Fruit fly (Drosophila melanogaster): ENCODE results near the gene CG17261.

Gene CG17261

DNA sequence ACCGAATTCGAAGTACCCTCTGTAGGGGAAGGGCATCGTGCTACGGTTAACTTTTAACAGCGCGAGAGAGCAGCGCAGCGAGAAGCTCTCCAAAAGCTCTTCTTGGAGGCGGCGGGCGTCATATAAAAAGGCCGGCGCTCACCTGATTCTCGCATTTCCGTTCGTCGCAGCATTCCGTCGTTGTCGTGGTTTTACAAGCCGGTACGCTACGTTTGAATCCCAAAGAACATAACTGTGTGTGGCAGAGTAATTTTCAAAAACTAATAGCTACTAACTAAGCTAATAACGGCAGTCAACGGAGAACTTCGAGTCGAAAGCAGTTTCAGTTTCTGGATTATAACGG is 14.1 kb downstream of the CG17261 start, which contains the start of gene FASN1 (continued):
- 0 out of 2 replicates have a peak, but pooled peaks have one; percentile 11 for TF ChIP-seq CG32767 (GFP tag; IDR thresholded peaks at IDR 0.05)
- no peak for TF ChIP-seq CG1233 (GFP tag; optimal IDR thresholded peaks at IDR 0.05)
- TF ChIP-seq slou (GFP tag; optimal IDR thresholded peaks at IDR 0.05): no peak
- TF ChIP-seq tgo (GFP tag; IDR thresholded peaks at IDR 0.05): peak; percentile 39; the same call in 1 of the 3 replicates
- peak; percentile 31; the same call in 1 of the 2 replicates for TF ChIP-seq MBD-R2 (GFP tag; IDR thresholded peaks at IDR 0.05)
- TF ChIP-seq Rx (GFP tag; IDR thresholded peaks at IDR 0.05): no peak
- TF ChIP-seq CG34224 (GFP tag; IDR thresholded peaks at IDR 0.05; ENCODE audit: partially characterized antibody): no peak
- TF ChIP-seq CG10274 (GFP tag; optimal IDR thresholded peaks at IDR 0.05): no peak
- TF ChIP-seq hbn (GFP tag; IDR thresholded peaks at IDR 0.05; ENCODE audit: partially characterized antibody): no peak
- no peak for TF ChIP-seq CG3995 (GFP tag; optimal IDR thresholded peaks at IDR 0.05)
- no peak for TF ChIP-seq Dip2 (GFP tag; IDR thresholded peaks at IDR 0.05)
- no peak for TF ChIP-seq CG13123 (GFP tag; optimal IDR thresholded peaks at IDR 0.05)
- TF ChIP-seq Bteb2 (GFP tag; optimal IDR thresholded peaks at IDR 0.05): no peak
- TF ChIP-seq CG7556 (GFP tag; optimal IDR thresholded peaks at IDR 0.05): no peak
- TF ChIP-seq CG4282 (GFP tag; optimal IDR thresholded peaks at IDR 0.05): peak; percentile 1
- no peak for TF ChIP-seq cad (GFP tag; optimal IDR thresholded peaks at IDR 0.05)
- TF ChIP-seq Elba2 (GFP tag; optimal IDR thresholded peaks at IDR 0.05): no peak
- no peak for TF ChIP-seq gcm (GFP tag; optimal IDR thresholded peaks at IDR 0.05)
- TF ChIP-seq Hsf (GFP tag; optimal IDR thresholded peaks at IDR 0.05): no peak
- no peak; the same call in 1 of the 2 replicates for TF ChIP-seq CG9932 (GFP tag; IDR thresholded peaks at IDR 0.05)
- TF ChIP-seq Atf-2 (GFP tag; optimal IDR thresholded peaks at IDR 0.05): no peak
- no peak for TF ChIP-seq CG33213 (GFP tag; optimal IDR thresholded peaks at IDR 0.05)
- peak; percentile 45; the same call in 1 of the 2 replicates for TF ChIP-seq tna (GFP tag; IDR thresholded peaks at IDR 0.05; ENCODE audit: partially characterized antibody)
- TF ChIP-seq CG12659 (GFP tag; optimal IDR thresholded peaks at IDR 0.05): no peak
- TF ChIP-seq HHEX (GFP tag; optimal IDR thresholded peaks at IDR 0.05): peak; percentile 14
- TF ChIP-seq tin (GFP tag; optimal IDR thresholded peaks at IDR 0.05): no peak
- TF ChIP-seq Adf1 (GFP tag; IDR thresholded peaks at IDR 0.05): peak; percentile 37; the same call in 1 of the 2 replicates
- TF ChIP-seq Hr78 (GFP tag; optimal IDR thresholded peaks at IDR 0.05): no peak
- TF ChIP-seq disco-r (GFP tag; optimal IDR thresholded peaks at IDR 0.05): no peak
- no peak for TF ChIP-seq pum (GFP tag; optimal IDR thresholded peaks at IDR 0.05)
- TF ChIP-seq CG11456 (GFP tag; IDR thresholded peaks at IDR 0.05): 0 out of 3 replicates have a peak, but pooled peaks have one; percentile 40
- no peak for TF ChIP-seq CG2889 (GFP tag; IDR thresholded peaks at IDR 0.05)
- TF ChIP-seq unc-4 (GFP tag; IDR thresholded peaks at IDR 0.05; ENCODE audit: partially characterized antibody): 0 out of 2 replicates have a peak, but pooled peaks have one; percentile 24
- TF ChIP-seq Dad (GFP tag; optimal IDR thresholded peaks at IDR 0.05): peak; percentile 0
- no peak for TF ChIP-seq stwl (tag; optimal IDR thresholded peaks at IDR 0.05)
- no peak for TF ChIP-seq CG10654 (GFP tag; optimal IDR thresholded peaks at IDR 0.05)
- TF ChIP-seq CG1602 (GFP tag; optimal IDR thresholded peaks at IDR 0.05): no peak
- no peak for TF ChIP-seq Dp (GFP tag; optimal IDR thresholded peaks at IDR 0.05)
- peak; percentile 38; the same call in 1 of the 3 replicates for TF ChIP-seq sr (GFP tag; IDR thresholded peaks at IDR 0.05)
- no peak for TF ChIP-seq YL-1 (GFP tag; optimal IDR thresholded peaks at IDR 0.05)
- peak; percentile 43 for TF ChIP-seq sens (GFP tag)
- no peak for TF ChIP-seq CG16813 (GFP tag; IDR thresholded peaks at IDR 0.05; ENCODE audit: partially characterized antibody)
- no peak for TF ChIP-seq CG6683 (GFP tag; optimal IDR thresholded peaks at IDR 0.05)
- TF ChIP-seq her (GFP tag; optimal IDR thresholded peaks at IDR 0.05): peak; percentile 1
- TF ChIP-seq nerfin-1 (tag; optimal IDR thresholded peaks at IDR 0.05): peak; percentile 12
- TF ChIP-seq caup (GFP tag; optimal IDR thresholded peaks at IDR 0.05; ENCODE audit: severe bottlenecking): peak; percentile 46
- TF ChIP-seq CG13775 (GFP tag; optimal IDR thresholded peaks at IDR 0.05): no peak
- TF ChIP-seq pfk (GFP tag; optimal IDR thresholded peaks at IDR 0.05): peak; percentile 33
- peak; percentile 61 for TF ChIP-seq nom (GFP tag; optimal IDR thresholded peaks at IDR 0.05)
- no peak for TF ChIP-seq CG15601 (tag; optimal IDR thresholded peaks at IDR 0.05)
- TF ChIP-seq Drgx (GFP tag; IDR thresholded peaks at IDR 0.05): peak; percentile 36; the same call in 1 of the 2 replicates
